Worm (Caenorhabditis elegans) whole organism, L4 larva: Measurements from ENCODE around the gene daf-6.
A peak's percentile ranks its signal among the peaks of the same experiment; 100 is the strongest.

Experiments
- F10B5.3 ChIP-seq: sonication (generic microtip); optimal IDR thresholded peaks from 2 replicates; lab custom pipeline; 2016; ENCODE audit warnings: mild to moderate bottlenecking, missing genetic modification characterization, missing compliant biosample characterization
- F26F4.8 ChIP-seq: fragments of 200-800 bp; sonication (Bioruptor generic); conservative IDR thresholded peaks from 2 replicates; pipeline ENCODE4 v1.3.6; 2022; ENCODE audit warnings: missing genetic modification characterization, missing compliant biosample characterization
- F37D6.2 ChIP-seq: sonication (generic microtip); optimal IDR thresholded peaks from 2 replicates; lab custom pipeline; 2016; ENCODE audit warnings: mild to moderate bottlenecking, missing genetic modification characterization, missing compliant biosample characterization
- F44E2.7 ChIP-seq: fragments of 200-800 bp; sonication (Bioruptor generic); IDR thresholded peaks from 2 replicates; pipeline ENCODE4 v2.1.2; 2022; ENCODE audit warnings: missing genetic modification characterization, missing compliant biosample characterization
- R02D3.7 ChIP-seq: fragments of 150-350 bp; sonication (generic microtip); optimal IDR thresholded peaks from 3 replicates; lab custom pipeline; 2014; ENCODE audit warnings: missing biosample characterization, missing genetic modification characterization
- T20F7.1 ChIP-seq: fragments of 200-800 bp; sonication (Bioruptor generic); optimal IDR thresholded peaks from 2 replicates; lab custom pipeline; 2018; ENCODE audit warnings: mild to moderate bottlenecking, missing genetic modification characterization, missing compliant biosample characterization
- T26A8.4 ChIP-seq: fragments of 200-800 bp; sonication (Bioruptor generic); IDR thresholded peaks from 2 replicates; pipeline ENCODE4 v1.3.6; 2022; ENCODE audit warnings: missing genetic modification characterization, missing compliant biosample characterization
- Y75B8A.6 ChIP-seq: fragments of 200-800 bp; sonication (Bioruptor generic); IDR thresholded peaks from 2 replicates; pipeline ENCODE4 v1.3.6; 2022; ENCODE audit warnings: missing genetic modification reagents, missing genetic modification characterization, missing compliant biosample characterization
- arid-1 ChIP-seq: fragments of 200-800 bp; sonication (Bioruptor generic); conservative IDR thresholded peaks from 2 replicates; pipeline ENCODE4 v1.3.6; 2022; ENCODE audit warnings: missing genetic modification reagents, missing genetic modification characterization, missing compliant biosample characterization
- ceh-28 ChIP-seq: fragments of 150-350 bp; optimal IDR thresholded peaks from 2 replicates; lab custom pipeline; 2014; ENCODE audit warnings: missing biosample characterization, missing genetic modification reagents, missing genetic modification characterization
- ceh-32 ChIP-seq: sonication (generic microtip); optimal IDR thresholded peaks from 2 replicates; lab custom pipeline; 2016; ENCODE audit warnings: mild to moderate bottlenecking, missing genetic modification characterization, missing compliant biosample characterization; ENCODE audit not compliant: poor library complexity
- ceh-82 ChIP-seq: sonication (generic microtip); optimal IDR thresholded peaks from 2 replicates; lab custom pipeline; 2017; ENCODE audit warnings: missing biosample characterization, missing genetic modification characterization
- daf-16 ChIP-seq, 3 experiments: sonication (generic microtip); optimal IDR thresholded peaks; 2 replicates each; lab custom pipeline; 2016 to 2017; ENCODE audit warnings: missing genetic modification characterization in 3 of 3, missing genetic modification reagents in 3 of 3, mild to moderate bottlenecking in 2 of 3, missing compliant biosample characterization in 2 of 3, missing biosample characterization in 1 of 3, moderate library complexity in 1 of 3
- dpl-1 ChIP-seq: fragments of 150-350 bp; optimal IDR thresholded peaks from 2 replicates; lab custom pipeline; 2014; ENCODE audit warnings: missing biosample characterization, missing genetic modification reagents, missing genetic modification characterization
- duxl-1 ChIP-seq: sonication (generic microtip); optimal IDR thresholded peaks from 2 replicates; lab custom pipeline; 2016; ENCODE audit warnings: mild to moderate bottlenecking, missing genetic modification characterization, moderate library complexity, missing compliant biosample characterization; ENCODE audit not compliant: poor library complexity
- egl-43 ChIP-seq: fragments of 200-800 bp; sonication (Bioruptor generic); IDR thresholded peaks from 2 replicates; pipeline ENCODE4 v1.3.6; 2022; ENCODE audit warnings: missing genetic modification reagents, missing genetic modification characterization, missing compliant biosample characterization
- fkh-10 ChIP-seq: fragments of 150-350 bp; optimal IDR thresholded peaks from 2 replicates; lab custom pipeline; 2014; ENCODE audit warnings: missing biosample characterization, missing genetic modification reagents, missing genetic modification characterization
- hif-1 ChIP-seq, 2 experiments: sonication (generic microtip); optimal IDR thresholded peaks; 2 replicates each; lab custom pipeline; 2016 to 2017; ENCODE audit warnings: missing compliant biosample characterization in 2 of 2, missing genetic modification characterization in 2 of 2, missing genetic modification reagents in 2 of 2, missing genotype in 2 of 2, mild to moderate bottlenecking in 1 of 2
- hlh-30 ChIP-seq: sonication (generic microtip); optimal IDR thresholded peaks from 2 replicates; lab custom pipeline; 2017; ENCODE audit warnings: antibody characterized with exemption, mild to moderate bottlenecking, missing genetic modification characterization, missing compliant biosample characterization; ENCODE audit not compliant: insufficient read depth
- lin-13 ChIP-seq: fragments of 150-350 bp; optimal IDR thresholded peaks from 2 replicates; lab custom pipeline; 2014; ENCODE audit warnings: missing biosample characterization, missing genetic modification reagents, missing genetic modification characterization
- lin-38 ChIP-seq: fragments of 200-800 bp; sonication (Bioruptor generic); IDR thresholded peaks from 2 replicates; pipeline ENCODE4 v1.3.6; 2022; ENCODE audit warnings: missing genetic modification reagents, missing genetic modification characterization, missing compliant biosample characterization
- lir-3 ChIP-seq: sonication (generic microtip); optimal IDR thresholded peaks from 2 replicates; lab custom pipeline; 2016; ENCODE audit warnings: mild to moderate bottlenecking, missing genetic modification characterization, missing compliant biosample characterization
- mdt-29 ChIP-seq: fragments of 200-800 bp; sonication (Bioruptor generic); IDR thresholded peaks from 2 replicates; pipeline ENCODE4 v1.3.6; 2022; ENCODE audit warnings: missing genetic modification reagents, missing genetic modification characterization, missing compliant biosample characterization
- mep-1 ChIP-seq: fragments of 150-350 bp; sonication (generic microtip); optimal IDR thresholded peaks from 3 replicates; lab custom pipeline; 2014; ENCODE audit warnings: missing biosample characterization, missing genetic modification characterization
- mes-2 ChIP-seq: sonication (generic microtip); optimal IDR thresholded peaks from 2 replicates; lab custom pipeline; 2016; ENCODE audit warnings: missing genotype, mild to moderate bottlenecking, missing genetic modification characterization, missing compliant biosample characterization; ENCODE audit not compliant: poor library complexity, severe bottlenecking
- mxl-3 ChIP-seq: fragments of 200-800 bp; sonication (Bioruptor generic); optimal IDR thresholded peaks from 2 replicates; lab custom pipeline; 2018; ENCODE audit warnings: mild to moderate bottlenecking, missing genetic modification characterization, missing compliant biosample characterization
- nhr-111 ChIP-seq: fragments of 200-800 bp; sonication (Bioruptor generic); optimal IDR thresholded peaks from 2 replicates; lab custom pipeline; 2018; ENCODE audit warnings: mild to moderate bottlenecking, missing genetic modification characterization, missing compliant biosample characterization
- nhr-41 ChIP-seq: fragments of 200-800 bp; sonication (Bioruptor generic); IDR thresholded peaks from 2 replicates; pipeline ENCODE4 v1.3.6; 2022; ENCODE audit warnings: missing genetic modification reagents, missing genetic modification characterization, missing compliant biosample characterization
- saeg-2 ChIP-seq: fragments of 200-800 bp; sonication (Bioruptor generic); IDR thresholded peaks from 2 replicates; pipeline ENCODE4 v1.3.6; 2022; ENCODE audit warnings: missing genetic modification reagents, missing genetic modification characterization, missing compliant biosample characterization
- set-16 ChIP-seq: fragments of 200-800 bp; sonication (Bioruptor generic); IDR thresholded peaks from 2 replicates; pipeline ENCODE4 v1.3.6; 2022; ENCODE audit warnings: missing genetic modification reagents, missing genetic modification characterization, missing compliant biosample characterization
- snpc-1.2 ChIP-seq: fragments of 200-800 bp; sonication (Bioruptor generic); IDR thresholded peaks from 2 replicates; pipeline ENCODE4 v1.3.6; 2022; ENCODE audit warnings: missing genetic modification reagents, missing genetic modification characterization, missing compliant biosample characterization
- unc-130 ChIP-seq: sonication (generic microtip); optimal IDR thresholded peaks from 2 replicates; lab custom pipeline; 2016; ENCODE audit warnings: missing genetic modification reagents, missing genetic modification characterization, missing compliant biosample characterization
- unc-39 ChIP-seq: sonication (generic microtip); optimal IDR thresholded peaks from 2 replicates; lab custom pipeline; 2017; ENCODE audit warnings: missing biosample characterization, missing genetic modification characterization
- vab-7 ChIP-seq: fragments of 200-800 bp; sonication (Bioruptor generic); IDR thresholded peaks from 2 replicates; pipeline ENCODE4 v1.3.6; 2022; ENCODE audit warnings: missing genetic modification reagents, missing genetic modification characterization, missing compliant biosample characterization
- zag-1 ChIP-seq: fragments of 150-350 bp; optimal IDR thresholded peaks from 2 replicates; lab custom pipeline; 2014; ENCODE audit warnings: missing biosample characterization, missing genetic modification characterization

Gene daf-6

ce11 chrX:14872817-14873469, 15.3 kb upstream of the daf-6 start, which contains the start of gene F31F6.3:
TSS of gene F31F6.3 (minus strand) at chrX:14872867.
- TF ChIP-seq nhr-111 (GFP tag; lab: Kevin White, UChicago) (no peak), daf-16 (GFP tag; optimal IDR thresholded peaks at IDR 0.05; lab: Kevin White, UChicago) (no peak), daf-16 (tag; optimal IDR thresholded peaks at IDR 0.05; lab: Kevin White, UChicago) (no peak), saeg-2 (no peak), duxl-1 (tag; lab: Kevin White, UChicago) (no peak), set-16 (GFP tag; lab: Robert Waterston, UW) (no peak), snpc-1.2 (GFP tag; lab: Robert Waterston, UW) (no peak), Y75B8A.6 (GFP tag; lab: Robert Waterston, UW) (no peak), F10B5.3 (tag; lab: Kevin White, UChicago) (no peak), arid-1 (GFP tag; lab: Robert Waterston, UW) (no peak)
- TF ChIP-seq, all 104 proteins: peak for 0

- TF ChIP-seq lir-3 (tag; lab: Kevin White, UChicago), result no peak
- no peak for TF ChIP-seq saeg-2
- TF ChIP-seq mep-1, result no peak
- TF ChIP-seq hif-1 (tag; optimal IDR thresholded peaks at IDR 0.05; lab: Kevin White, UChicago), result no peak
- no peak for TF ChIP-seq snpc-1.2 (GFP tag; lab: Robert Waterston, UW)
- TF ChIP-seq mxl-3 (GFP tag; lab: Kevin White, UChicago), result no peak
- TF ChIP-seq unc-39 (tag; lab: Kevin White, UChicago), result no peak
- no peak for TF ChIP-seq zag-1 (tag; lab: Kevin White, UChicago)
- no peak for TF ChIP-seq F37D6.2 (tag; lab: Kevin White, UChicago)
- no peak for TF ChIP-seq F26F4.8
- no peak for TF ChIP-seq lin-13
- TF ChIP-seq mdt-29 (GFP tag; lab: Robert Waterston, UW), result no peak
- no peak for TF ChIP-seq R02D3.7 (tag; lab: Kevin White, UChicago)
Observed at ce11 chrX:14875668-14876067, 12.6 kb upstream of the daf-6 start, which contains the start of gene sssh-1. TSS of gene sssh-1 (plus strand) at chrX:14875968.

ce11 chrX:14877691-14878090, 10.6 kb upstream of the daf-6 start:
- peak; percentile 62 for TF ChIP-seq set-16 (GFP tag; lab: Robert Waterston, UW)
- no peak for TF ChIP-seq F44E2.7 (GFP tag; lab: Robert Waterston, UW)
- no peak for TF ChIP-seq mes-2 (tag; lab: Kevin White, UChicago)
- TF ChIP-seq ceh-28 (tag; lab: Kevin White, UChicago), result no peak
- no peak for TF ChIP-seq snpc-1.2 (GFP tag; lab: Robert Waterston, UW)
- no peak for TF ChIP-seq daf-16 (GFP tag; optimal IDR thresholded peaks at IDR 0.05; lab: Kevin White, UChicago)
- TF ChIP-seq daf-16 (tag; optimal IDR thresholded peaks at IDR 0.05; lab: Kevin White, UChicago), result no peak
- TF ChIP-seq T20F7.1 (GFP tag; lab: Kevin White, UChicago), result no peak
- no peak for TF ChIP-seq ceh-82
- no peak for TF ChIP-seq dpl-1 (GFP tag; lab: Kevin White, UChicago)
- TF ChIP-seq vab-7 (GFP tag; lab: Robert Waterston, UW), result no peak
- TF ChIP-seq fkh-10 (GFP tag; lab: Kevin White, UChicago), result no peak
- TF ChIP-seq ceh-32 (tag; lab: Kevin White, UChicago), result no peak
- TF ChIP-seq T26A8.4 (GFP tag; lab: Robert Waterston, UW), result no peak
- TF ChIP-seq hlh-30 (tag; lab: Kevin White, UChicago), result no peak
- 0 out of 2 replicates have a peak, but pooled peaks have one; percentile 51 for TF ChIP-seq egl-43 (GFP tag; lab: Robert Waterston, UW)
- no peak for TF ChIP-seq unc-130 (GFP tag; lab: Kevin White, UChicago)
- no peak for TF ChIP-seq nhr-41 (GFP tag; lab: Robert Waterston, UW)
- TF ChIP-seq lin-38 (GFP tag; lab: Robert Waterston, UW), result no peak
